Fruit fly (Drosophila melanogaster): Measurements from ENCODE around the gene Got2.

Gene Got2

dm6 chr2L:1972450-1973119 is 15.0 kb downstream of the Got2 start (continued):
- TF ChIP-seq kni (GFP tag; optimal IDR thresholded peaks at IDR 0.05) = peak; percentile 42
- TF ChIP-seq cato (GFP tag; optimal IDR thresholded peaks at IDR 0.05; ENCODE audit: borderline replicate concordance) = no peak
- TF ChIP-seq crc (GFP tag; optimal IDR thresholded peaks at IDR 0.05) = no peak
- TF ChIP-seq vvl (GFP tag; IDR thresholded peaks at IDR 0.05) = peak; percentile 31; the same call in 1 of the 2 replicates
- no peak for TF ChIP-seq Mrtf (GFP tag; IDR thresholded peaks at IDR 0.05)
- TF ChIP-seq Deaf1 (tag; optimal IDR thresholded peaks at IDR 0.05) = peak; percentile 59
- 0 out of 2 replicates have a peak, but pooled peaks have one; percentile 11 for TF ChIP-seq HLH3B (GFP tag; IDR thresholded peaks at IDR 0.05)
- peak; percentile 82 for TF ChIP-seq z (GFP tag; IDR thresholded peaks at IDR 0.05)
- TF ChIP-seq CG43689 (GFP tag; IDR thresholded peaks at IDR 0.05) = no peak
- no peak for TF ChIP-seq CG15073 (GFP tag; optimal IDR thresholded peaks at IDR 0.05)
- no peak for TF ChIP-seq tap (tag; optimal IDR thresholded peaks at IDR 0.05)
- 0 out of 3 replicates have a peak, but pooled peaks have one; percentile 18 for TF ChIP-seq zfh1 (GFP tag; IDR thresholded peaks at IDR 0.05)
- no peak for TF ChIP-seq nom (GFP tag; optimal IDR thresholded peaks at IDR 0.05)
- peak; percentile 93 for TF ChIP-seq ewg (GFP tag; optimal IDR thresholded peaks at IDR 0.05)
- no peak for TF ChIP-seq Rx (GFP tag; IDR thresholded peaks at IDR 0.05)
- TF ChIP-seq Adf1 (GFP tag; IDR thresholded peaks at IDR 0.05) = peak; percentile 95
- TF ChIP-seq oc (tag; optimal IDR thresholded peaks at IDR 0.05) = peak; percentile 85
- TF ChIP-seq dan (GFP tag; IDR thresholded peaks at IDR 0.05) = no peak
- no peak for TF ChIP-seq Camta (GFP tag; optimal IDR thresholded peaks at IDR 0.05)
- TF ChIP-seq CG42726 (GFP tag; IDR thresholded peaks at IDR 0.05; ENCODE audit: partially characterized antibody) = 0 out of 2 replicates have a peak, but pooled peaks have one; percentile 25
- TF ChIP-seq knrl (GFP tag; IDR thresholded peaks at IDR 0.05; ENCODE audit: partially characterized antibody) = peak; percentile 28; the same call in 1 of the 3 replicates

DNA sequence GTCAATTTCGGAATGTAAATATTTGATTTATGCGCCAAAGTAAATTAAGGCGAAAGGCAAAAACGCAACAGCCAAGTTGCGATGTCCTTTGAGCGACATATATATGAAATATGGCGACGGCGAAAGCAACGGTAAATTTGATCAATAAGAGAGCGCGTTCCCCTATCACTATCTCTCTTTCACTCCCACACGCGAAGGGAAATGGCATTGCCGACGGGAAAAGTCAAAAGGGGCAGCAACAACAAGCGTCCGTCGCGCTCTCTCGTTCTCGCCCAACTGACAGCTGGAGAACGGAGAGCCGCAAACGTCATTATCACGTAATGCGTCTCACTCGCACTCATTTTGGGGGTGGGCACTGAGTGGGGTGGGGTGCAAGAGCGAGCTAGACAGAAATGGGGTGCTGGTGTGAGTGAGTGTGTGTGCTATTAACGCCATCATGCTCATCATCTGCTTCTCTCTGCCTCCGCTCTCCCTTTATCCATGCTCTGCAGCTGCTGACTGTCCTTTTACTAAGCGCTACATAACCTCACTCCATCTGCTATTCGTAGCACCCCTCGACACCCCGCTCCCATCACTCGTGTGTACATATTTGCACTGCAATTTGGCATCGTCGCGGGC is 17.1 kb downstream of the Got2 start, which contains the start of gene erm:
Gene erm (minus strand): TSS at position 51 of the 618 bp plus-strand sequence.
- TF ChIP-seq CG31441 (GFP tag; IDR thresholded peaks at IDR 0.05) (no peak), otp (GFP tag; IDR thresholded peaks at IDR 0.05) (0 out of 3 replicates have a peak, but pooled peaks have one; percentile 5), CG32532 (GFP tag; IDR thresholded peaks at IDR 0.05) (peak; percentile 29; the same call in 1 of the 2 replicates), CG2199 (GFP tag; IDR thresholded peaks at IDR 0.05) (no peak), sc (optimal IDR thresholded peaks at IDR 0.05) (no peak), sc (GFP tag; optimal IDR thresholded peaks at IDR 0.05) (no peak), gt (GFP tag; IDR thresholded peaks at IDR 0.05) (no peak), CG34422 (GFP tag; IDR thresholded peaks at IDR 0.05) (0 out of 3 replicates have a peak, but pooled peaks have one; percentile 17), gsb-n (tag; optimal IDR thresholded peaks at IDR 0.05) (peak; percentile 76), zen (tag; optimal IDR thresholded peaks at IDR 0.05) (peak; percentile 57), scrt (GFP tag; optimal IDR thresholded peaks at IDR 0.05) (no peak), CG9727 (GFP tag; optimal IDR thresholded peaks at IDR 0.05) (no peak), bigmax (GFP tag; optimal IDR thresholded peaks at IDR 0.05) (peak; percentile 84), Atf-2 (GFP tag; optimal IDR thresholded peaks at IDR 0.05) (no peak), pfk (GFP tag; optimal IDR thresholded peaks at IDR 0.05) (no peak), CG12104 (GFP tag; optimal IDR thresholded peaks at IDR 0.05) (no peak), CG14050 (GFP tag; IDR thresholded peaks at IDR 0.05) (no peak), Nf-YA (GFP tag; IDR thresholded peaks at IDR 0.05) (no peak), BtbVII (GFP tag; optimal IDR thresholded peaks at IDR 0.05) (no peak), Nf-YC (tag; optimal IDR thresholded peaks at IDR 0.05) (peak; percentile 97), CG1832 (GFP tag; optimal IDR thresholded peaks at IDR 0.05) (peak; percentile 98), sens (GFP tag) (peak; percentile 76), CG15011 (GFP tag; optimal IDR thresholded peaks at IDR 0.05) (no peak), CG34224 (GFP tag; IDR thresholded peaks at IDR 0.05; ENCODE audit: partially characterized antibody) (no peak), Asciz (GFP tag; optimal IDR thresholded peaks at IDR 0.05) (no peak), crol (GFP tag; IDR thresholded peaks at IDR 0.05) (peak; percentile 91), oc (tag; optimal IDR thresholded peaks at IDR 0.05) (peak; percentile 74), Poxn (GFP tag; IDR thresholded peaks at IDR 0.05) (no peak), nmo (GFP tag; optimal IDR thresholded peaks at IDR 0.05) (peak; percentile 44)

All from whole organism, embryonic.